Fruit fly (Drosophila melanogaster) whole organism, prepupa: Measurements from ENCODE around the gene Cdc14.
A peak's percentile ranks its signal among the peaks of the same experiment; 100 is the strongest.

ENCODE experiments used
- Blimp-1 ChIP-seq: fragments of 200-800 bp; sonication (Bioruptor generic); optimal IDR thresholded peaks from 3 replicates; lab custom pipeline; 2017; ENCODE audit warnings: missing biosample characterization, missing genetic modification characterization, mild to moderate bottlenecking, moderate library complexity, missing genetic modification reagents
- CG10669 ChIP-seq: fragments of 200-800 bp; sonication (Bioruptor generic); optimal IDR thresholded peaks from 3 replicates; lab custom pipeline; 2018; ENCODE audit warnings: missing biosample characterization, mild to moderate bottlenecking, missing genetic modification characterization, moderate library complexity
- CG11294 ChIP-seq: fragments of 200-800 bp; sonication (Bioruptor generic); IDR thresholded peaks from 2 replicates; pipeline ENCODE4 v1.3.6; 2022; ENCODE audit warnings: missing biosample characterization, missing genetic modification characterization
- CG1621 ChIP-seq: fragments of 200-800 bp; sonication (Bioruptor generic); optimal IDR thresholded peaks from 3 replicates; lab custom pipeline; 2018; ENCODE audit warnings: missing biosample characterization, mild to moderate bottlenecking, missing genetic modification characterization
- CG16779 ChIP-seq: fragments of 200-800 bp; sonication (Bioruptor generic); optimal IDR thresholded peaks from 3 replicates; lab custom pipeline; 2017; ENCODE audit warnings: missing biosample characterization, mild to moderate bottlenecking, missing genetic modification characterization
- CG3032 ChIP-seq: fragments of 200-800 bp; optimal IDR thresholded peaks from 2 replicates; lab custom pipeline; 2019; ENCODE audit warnings: missing biosample characterization, mild to moderate bottlenecking, missing genetic modification characterization, moderate library complexity
- CG31627 ChIP-seq: fragments of 200-800 bp; sonication (Bioruptor generic); optimal IDR thresholded peaks from 3 replicates; lab custom pipeline; 2016; ENCODE audit warnings: missing biosample characterization, missing genetic modification characterization
- CG32006 ChIP-seq: fragments of 200-800 bp; sonication (Bioruptor generic); optimal IDR thresholded peaks from 3 replicates; lab custom pipeline; 2017; ENCODE audit warnings: missing biosample characterization, mild to moderate bottlenecking, missing genetic modification characterization
- CG34406 ChIP-seq: fragments of 200-800 bp; sonication (Bioruptor generic); optimal IDR thresholded peaks from 3 replicates; lab custom pipeline; 2016; ENCODE audit warnings: missing biosample characterization, missing genetic modification characterization
- CG3919 ChIP-seq: fragments of 200-800 bp; sonication (Bioruptor generic); optimal IDR thresholded peaks from 3 replicates; lab custom pipeline; 2016; ENCODE audit warnings: missing biosample characterization, missing genetic modification characterization
- CG4318 ChIP-seq: fragments of 200-800 bp; sonication (Bioruptor generic); optimal IDR thresholded peaks from 3 replicates; lab custom pipeline; 2017; ENCODE audit warnings: missing biosample characterization, mild to moderate bottlenecking, missing genetic modification characterization
- CG6163 ChIP-seq: fragments of 200-800 bp; sonication (Bioruptor generic); IDR thresholded peaks from 3 replicates; pipeline ENCODE4 v1.3.6; 2022; ENCODE audit warnings: missing biosample characterization, missing genetic modification characterization
- CG6808 ChIP-seq: fragments of 200-800 bp; sonication (Bioruptor generic); optimal IDR thresholded peaks from 3 replicates; lab custom pipeline; 2017; ENCODE audit warnings: missing biosample characterization, missing genetic modification characterization, mild to moderate bottlenecking, moderate library complexity, missing genetic modification reagents
- CG6854 ChIP-seq: fragments of 200-800 bp; sonication (Bioruptor generic); optimal IDR thresholded peaks from 2 replicates; lab custom pipeline; 2017; ENCODE audit warnings: missing biosample characterization, mild to moderate bottlenecking, missing genetic modification characterization
- CG7368 ChIP-seq: fragments of 200-800 bp; sonication (Bioruptor generic); optimal IDR thresholded peaks from 3 replicates; lab custom pipeline; 2016; ENCODE audit warnings: missing biosample characterization, missing genetic modification characterization
- CG8119 ChIP-seq: fragments of 200-800 bp; sonication (Bioruptor generic); IDR thresholded peaks from 3 replicates; pipeline ENCODE4 v1.3.6; 2022; ENCODE audit warnings: missing biosample characterization, missing genetic modification characterization
- CG8319 ChIP-seq: fragments of 200-800 bp; sonication (Bioruptor generic); optimal IDR thresholded peaks from 3 replicates; lab custom pipeline; 2016; ENCODE audit warnings: missing biosample characterization, missing genetic modification characterization
- CG9139 ChIP-seq: fragments of 200-800 bp; sonication (Bioruptor generic); optimal IDR thresholded peaks from 3 replicates; lab custom pipeline; 2017; ENCODE audit warnings: missing biosample characterization, mild to moderate bottlenecking, missing genetic modification characterization
- Eip78C ChIP-seq: fragments of 200-800 bp; sonication (Bioruptor generic); peaks from one replicate; lab custom pipeline; 2016; ENCODE audit warnings: missing biosample characterization, missing genetic modification characterization
- Ets21C ChIP-seq: fragments of 200-800 bp; sonication (Bioruptor generic); optimal IDR thresholded peaks from 3 replicates; lab custom pipeline; 2016; ENCODE audit warnings: missing biosample characterization, missing genetic modification characterization
- Ets96B ChIP-seq: fragments of 200-800 bp; optimal IDR thresholded peaks from 2 replicates; lab custom pipeline; 2019; ENCODE audit warnings: missing biosample characterization, mild to moderate bottlenecking, missing genetic modification characterization, moderate library complexity
- Gug ChIP-seq: fragments of 200-800 bp; sonication (Bioruptor generic); IDR thresholded peaks from 2 replicates; pipeline ENCODE4 v1.3.6; 2022; ENCODE audit warnings: missing biosample characterization, missing genetic modification characterization
- Hr38 ChIP-seq: sonication (Bioruptor generic); optimal IDR thresholded peaks from 2 replicates; lab custom pipeline; 2016; ENCODE audit warnings: missing biosample characterization, missing genetic modification characterization
- Hr39 ChIP-seq: fragments of 200-800 bp; sonication (Bioruptor generic); optimal IDR thresholded peaks from 2 replicates; lab custom pipeline; 2016; ENCODE audit warnings: missing biosample characterization, missing genetic modification characterization
- Hr4 ChIP-seq: fragments of 200-800 bp; sonication (Bioruptor generic); optimal IDR thresholded peaks from 3 replicates; lab custom pipeline; 2016; ENCODE audit warnings: missing biosample characterization, missing genetic modification characterization
- Lpt ChIP-seq: fragments of 200-800 bp; sonication (Bioruptor generic); optimal IDR thresholded peaks from 3 replicates; lab custom pipeline; 2016; ENCODE audit warnings: missing biosample characterization, missing genetic modification characterization
- OdsH ChIP-seq: fragments of 200-800 bp; sonication (Bioruptor generic); optimal IDR thresholded peaks from 3 replicates; lab custom pipeline; 2016; ENCODE audit warnings: missing biosample characterization, missing genetic modification characterization
- Sox102F ChIP-seq: fragments of 200-800 bp; sonication (Bioruptor generic); optimal IDR thresholded peaks from 2 replicates; lab custom pipeline; 2016; ENCODE audit warnings: missing biosample characterization, mild to moderate bottlenecking, missing genetic modification characterization
- Sox14 ChIP-seq: fragments of 200-800 bp; sonication (Bioruptor generic); optimal IDR thresholded peaks from 3 replicates; lab custom pipeline; 2016; ENCODE audit warnings: missing biosample characterization, missing genetic modification characterization
- acj6 ChIP-seq: fragments of 200-800 bp; sonication (Bioruptor generic); optimal IDR thresholded peaks from 3 replicates; lab custom pipeline; 2016; ENCODE audit warnings: missing biosample characterization, missing genetic modification characterization
- cyc ChIP-seq: fragments of 200-800 bp; sonication (Bioruptor generic); optimal IDR thresholded peaks from 3 replicates; lab custom pipeline; 2016; ENCODE audit warnings: missing biosample characterization, missing genetic modification characterization
- dsx ChIP-seq: fragments of 200-800 bp; optimal IDR thresholded peaks from 3 replicates; lab custom pipeline; 2019; ENCODE audit warnings: missing biosample characterization, mild to moderate bottlenecking, missing genetic modification characterization, moderate library complexity; ENCODE audit not compliant: poor library complexity, severe bottlenecking
- eg ChIP-seq: fragments of 200-800 bp; sonication (Bioruptor generic); IDR thresholded peaks from 3 replicates; pipeline ENCODE4 v1.3.6; 2022; ENCODE audit warnings: missing biosample characterization, missing genetic modification characterization
- esn ChIP-seq: fragments of 200-800 bp; sonication (Bioruptor generic); optimal IDR thresholded peaks from 2 replicates; lab custom pipeline; 2016; ENCODE audit warnings: missing biosample characterization, mild to moderate bottlenecking, missing genetic modification characterization, moderate library complexity
- fd59A ChIP-seq: fragments of 200-800 bp; sonication (Bioruptor generic); optimal IDR thresholded peaks from 2 replicates; lab custom pipeline; 2017; ENCODE audit warnings: missing biosample characterization, mild to moderate bottlenecking, missing genetic modification characterization, missing genetic modification reagents
- fd85E ChIP-seq: fragments of 200-800 bp; sonication (Bioruptor generic); optimal IDR thresholded peaks from 3 replicates; lab custom pipeline; 2016; ENCODE audit warnings: missing biosample characterization, missing genetic modification characterization
- fkh ChIP-seq: fragments of 200-800 bp; sonication (Bioruptor generic); optimal IDR thresholded peaks from 3 replicates; lab custom pipeline; 2017; ENCODE audit warnings: missing biosample characterization, mild to moderate bottlenecking, missing genetic modification characterization, moderate library complexity
- lz ChIP-seq: fragments of 200-800 bp; sonication (Bioruptor generic); optimal IDR thresholded peaks from 3 replicates; lab custom pipeline; 2016; ENCODE audit warnings: missing biosample characterization, missing genetic modification characterization
- net ChIP-seq: fragments of 200-800 bp; sonication (Bioruptor generic); optimal IDR thresholded peaks from 3 replicates; lab custom pipeline; 2016; ENCODE audit warnings: missing biosample characterization, missing genetic modification characterization
- pdm3 ChIP-seq: fragments of 200-800 bp; sonication (Bioruptor generic); optimal IDR thresholded peaks from 3 replicates; lab custom pipeline; 2016; ENCODE audit warnings: missing biosample characterization, missing genetic modification characterization
- salr ChIP-seq, 2 experiments: fragments of 200-800 bp; sonication (Bioruptor generic); optimal IDR thresholded peaks; 3 replicates each; lab custom pipeline; 2016 to 2018; ENCODE audit warnings: missing biosample characterization in 2 of 2, missing genetic modification characterization in 2 of 2, mild to moderate bottlenecking in 1 of 2
- spab ChIP-seq: fragments of 200-800 bp; sonication (Bioruptor generic); optimal IDR thresholded peaks from 2 replicates; lab custom pipeline; 2017; ENCODE audit warnings: missing biosample characterization, mild to moderate bottlenecking, missing genetic modification characterization, missing genetic modification reagents
- svp ChIP-seq: fragments of 200-800 bp; sonication (Bioruptor generic); peaks from one replicate; lab custom pipeline; 2016; ENCODE audit warnings: missing biosample characterization, missing genetic modification characterization
- topi ChIP-seq: fragments of 200-800 bp; sonication (Bioruptor generic); optimal IDR thresholded peaks from 3 replicates; lab custom pipeline; 2016; ENCODE audit warnings: missing biosample characterization, missing genetic modification characterization
- vri ChIP-seq: fragments of 200-800 bp; sonication (Bioruptor generic); optimal IDR thresholded peaks from 3 replicates; lab custom pipeline; 2016; ENCODE audit warnings: missing biosample characterization, mild to moderate bottlenecking, missing genetic modification characterization

Gene Cdc14

dm6 chr2L:7810519-7810918 lies at the start of gene Cdc14:
Cdc14 (minus strand) TSS chr2L:7810703.
- no peak for TF ChIP-seq Eip78C (GFP tag; lab: Kevin White, UChicago)
- TF ChIP-seq CG3032 (tag; lab: Kevin White, UChicago) = no peak
- no peak for TF ChIP-seq Hr38 (GFP tag; lab: Kevin White, UChicago)
- TF ChIP-seq fkh (GFP tag; lab: Kevin White, UChicago) = no peak
- TF ChIP-seq CG1621 (tag; lab: Kevin White, UChicago) = peak; percentile 95
- no peak for TF ChIP-seq CG16779 (tag; lab: Kevin White, UChicago)
- TF ChIP-seq salr (GFP tag; optimal IDR thresholded peaks at IDR 0.05; lab: Kevin White, UChicago) = no peak
- TF ChIP-seq CG32006 = no peak
- no peak for TF ChIP-seq Hr4 (GFP tag; lab: Kevin White, UChicago)
- no peak for TF ChIP-seq topi (GFP tag; lab: Kevin White, UChicago)
- no peak for TF ChIP-seq OdsH (GFP tag; lab: Kevin White, UChicago)
- TF ChIP-seq vri = no peak
- no peak for TF ChIP-seq fd85E (GFP tag; lab: Kevin White, UChicago)
- TF ChIP-seq Blimp-1 (GFP tag; lab: Kevin White, UChicago) = no peak
- no peak for TF ChIP-seq Lpt (GFP tag; lab: Kevin White, UChicago)
- TF ChIP-seq CG9139 = peak; percentile 10
- TF ChIP-seq cyc (GFP tag; lab: Kevin White, UChicago) = no peak
- TF ChIP-seq CG6854 (GFP tag; lab: Kevin White, UChicago) = peak; percentile 9
- no peak for TF ChIP-seq CG4318 (GFP tag; lab: Kevin White, UChicago)
- no peak for TF ChIP-seq Ets96B (tag; lab: Kevin White, UChicago)
- peak; percentile 43; the same call in 2 of the 3 replicates for TF ChIP-seq CG6163 (GFP tag; lab: Robert Waterston, UW)
- TF ChIP-seq esn (GFP tag; lab: Kevin White, UChicago) = no peak
- no peak for TF ChIP-seq CG11294 (GFP tag; lab: Robert Waterston, UW)
- no peak for TF ChIP-seq net
- no peak for TF ChIP-seq fd59A (GFP tag; lab: Kevin White, UChicago)
- no peak for TF ChIP-seq Gug (GFP tag; lab: Robert Waterston, UW)
- no peak for TF ChIP-seq CG8119 (GFP tag; lab: Robert Waterston, UW)
- no peak for TF ChIP-seq CG8319
- no peak for TF ChIP-seq CG7368 (GFP tag; lab: Kevin White, UChicago)
- no peak for TF ChIP-seq CG31627
- TF ChIP-seq Ets21C (GFP tag; lab: Kevin White, UChicago) = no peak
- no peak for TF ChIP-seq lz (GFP tag; lab: Kevin White, UChicago)
- peak; percentile 51 for TF ChIP-seq Sox102F (GFP tag; lab: Kevin White, UChicago)
- peak; percentile 29 for TF ChIP-seq CG3919 (GFP tag; lab: Kevin White, UChicago)
- no peak for TF ChIP-seq pdm3 (GFP tag; lab: Kevin White, UChicago)
- no peak for TF ChIP-seq CG10669
- TF ChIP-seq svp (GFP tag; lab: Kevin White, UChicago) = no peak
- no peak for TF ChIP-seq spab
- no peak for TF ChIP-seq acj6 (GFP tag; lab: Kevin White, UChicago)
- peak; percentile 1 for TF ChIP-seq dsx (GFP tag; lab: Kevin White, UChicago)
- no peak for TF ChIP-seq CG34406 (GFP tag; lab: Kevin White, UChicago)
- TF ChIP-seq, all 60 proteins: peak for 7

- peak; percentile 3 for TF ChIP-seq CG6808
- TF ChIP-seq CG3032 (tag; lab: Kevin White, UChicago) = peak; percentile 12
- TF ChIP-seq Eip78C (GFP tag; lab: Kevin White, UChicago) = peak; percentile 41
- peak; percentile 14 for TF ChIP-seq lz (GFP tag; lab: Kevin White, UChicago)
- peak; percentile 46 for TF ChIP-seq Sox14 (GFP tag; lab: Kevin White, UChicago)
- peak; percentile 14 for TF ChIP-seq cyc (GFP tag; lab: Kevin White, UChicago)
- TF ChIP-seq fkh (GFP tag; lab: Kevin White, UChicago) = peak; percentile 9
- TF ChIP-seq eg (GFP tag; lab: Robert Waterston, UW) = 0 out of 3 replicates have a peak, but pooled peaks have one; percentile 9
- TF ChIP-seq CG31627 = peak; percentile 7
- TF ChIP-seq svp (GFP tag; lab: Kevin White, UChicago) = peak; percentile 55
- TF ChIP-seq Hr39 (GFP tag; lab: Kevin White, UChicago) = peak; percentile 31
Measured at dm6 chr2L:7856380-7857127, 46.1 kb upstream of the Cdc14 start, which contains the start of gene lectin-28C. lectin-28C (plus strand) TSS chr2L:7857077.
